Fruit fly (Drosophila melanogaster): ENCODE measurements around the gene CG32638.
A peak's percentile ranks its signal among the peaks of the same experiment; 100 is the strongest.

Gene CG32638

DNA sequence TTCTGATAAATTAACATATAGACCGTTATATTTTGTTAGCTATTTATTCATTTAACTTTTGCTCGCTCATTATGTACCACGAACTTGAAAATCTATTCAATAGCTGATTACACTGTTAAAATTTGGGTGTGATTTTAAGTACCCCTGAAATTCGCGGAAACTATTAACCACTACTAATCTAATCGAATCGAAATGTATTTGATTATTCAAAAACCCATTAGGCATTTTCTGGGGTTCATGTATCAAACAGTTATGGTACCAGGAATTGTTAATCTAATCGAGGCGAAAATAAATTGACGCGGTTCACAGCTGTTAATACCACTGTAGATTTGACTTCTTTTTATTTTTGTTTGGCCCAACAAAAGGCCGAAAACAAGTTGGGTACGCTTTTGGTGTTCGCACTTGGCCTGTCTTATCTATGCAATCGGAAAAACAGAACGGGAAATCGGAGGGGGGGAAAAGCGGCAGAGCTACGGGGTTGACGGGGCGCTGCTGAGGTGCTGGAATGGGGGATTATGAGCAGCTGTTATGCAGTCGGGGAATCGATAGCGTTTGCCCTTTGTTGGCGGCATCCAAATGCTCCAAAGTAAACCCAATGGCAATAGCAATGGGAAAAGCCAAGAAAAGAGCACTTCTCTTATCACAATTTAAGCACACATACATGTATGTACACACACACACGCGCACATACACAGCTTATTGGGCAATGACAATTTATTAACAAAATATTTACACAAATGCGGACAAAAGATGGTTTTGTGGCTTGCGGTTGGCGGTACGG lies 40.4 kb downstream of the CG32638 start (continued):
- TF ChIP-seq nmo (GFP tag; optimal IDR thresholded peaks at IDR 0.05), result peak; percentile 29
- peak; percentile 97 for TF ChIP-seq exex (tag; optimal IDR thresholded peaks at IDR 0.05)
- TF ChIP-seq CG11093 (GFP tag; IDR thresholded peaks at IDR 0.05), result no peak
- peak; percentile 54 for TF ChIP-seq NfI (GFP tag; optimal IDR thresholded peaks at IDR 0.05)
- no peak for TF ChIP-seq pan (optimal IDR thresholded peaks at IDR 0.05)
- TF ChIP-seq pan (GFP tag; optimal IDR thresholded peaks at IDR 0.05 in 1 of 2, IDR thresholded peaks at IDR 0.05 in 1 of 2), result peak in 1 of 2 experiments; percentile 6
- TF ChIP-seq Sin3A (optimal IDR thresholded peaks at IDR 0.05), result no peak
- no peak for TF ChIP-seq CG32767 (GFP tag; IDR thresholded peaks at IDR 0.05)
- no peak for TF ChIP-seq gro (GFP tag; optimal IDR thresholded peaks at IDR 0.05)
- TF ChIP-seq tin (GFP tag; optimal IDR thresholded peaks at IDR 0.05), result no peak
- peak; percentile 8 for TF ChIP-seq fu2 (GFP tag; optimal IDR thresholded peaks at IDR 0.05)
- peak; percentile 32 for TF ChIP-seq ind (GFP tag; optimal IDR thresholded peaks at IDR 0.05)
- TF ChIP-seq CG6272 (GFP tag; IDR thresholded peaks at IDR 0.05), result no peak
- peak; percentile 52 for TF ChIP-seq CG2678 (tag; optimal IDR thresholded peaks at IDR 0.05)
- peak; percentile 61 for TF ChIP-seq cg (GFP tag; optimal IDR thresholded peaks at IDR 0.05)
- TF ChIP-seq Ravus (GFP tag; IDR thresholded peaks at IDR 0.05), result no peak
- TF ChIP-seq CG12155 (GFP tag; optimal IDR thresholded peaks at IDR 0.05), result no peak
- peak; percentile 44 for TF ChIP-seq CG2120 (GFP tag; optimal IDR thresholded peaks at IDR 0.05)
- TF ChIP-seq Atf6 (GFP tag; IDR thresholded peaks at IDR 0.05), result no peak
- TF ChIP-seq CrebB (tag; optimal IDR thresholded peaks at IDR 0.05), result peak; percentile 48
- no peak for TF ChIP-seq Sry-δ (GFP tag; optimal IDR thresholded peaks at IDR 0.05)
- TF ChIP-seq so (GFP tag; IDR thresholded peaks at IDR 0.05), result no peak
- TF ChIP-seq CG6854 (GFP tag; optimal IDR thresholded peaks at IDR 0.05), result no peak
- TF ChIP-seq Tbp (GFP tag; optimal IDR thresholded peaks at IDR 0.05), result no peak
- no peak for TF ChIP-seq CG13296 (GFP tag; optimal IDR thresholded peaks at IDR 0.05)
- no peak for TF ChIP-seq Mrtf (GFP tag; IDR thresholded peaks at IDR 0.05)

DNA sequence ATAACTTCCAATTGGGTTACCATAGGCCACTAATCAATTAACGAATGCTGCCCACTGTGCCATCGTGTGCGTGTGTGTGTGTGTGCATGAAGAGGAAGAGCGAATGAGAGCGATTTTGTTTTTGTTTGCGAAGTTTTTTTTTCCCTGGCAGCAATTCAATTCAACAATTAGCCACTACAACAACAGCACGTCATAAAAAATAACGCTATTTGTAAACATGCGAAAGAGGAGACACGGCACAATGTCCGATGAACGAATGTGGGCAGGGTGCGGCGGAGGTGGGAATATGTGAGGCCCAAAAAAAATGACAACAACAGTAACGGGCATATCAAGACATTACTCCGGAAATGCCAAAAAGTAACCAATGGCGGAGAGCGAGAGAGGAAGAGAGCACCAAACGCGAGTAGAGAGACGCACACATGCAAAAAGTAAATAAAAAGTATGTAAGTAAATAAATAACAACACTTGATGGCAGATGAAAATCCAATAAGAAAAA lies 41.2 kb downstream of the CG32638 start:
- TF ChIP-seq exex (tag; optimal IDR thresholded peaks at IDR 0.05) (peak; percentile 55), Sry-δ (GFP tag; optimal IDR thresholded peaks at IDR 0.05) (no peak), gro (GFP tag; optimal IDR thresholded peaks at IDR 0.05) (peak; percentile 51), CG4707 (GFP tag; optimal IDR thresholded peaks at IDR 0.05) (peak; percentile 48), Adf1 (GFP tag; IDR thresholded peaks at IDR 0.05) (peak; percentile 6; the same call in 1 of the 2 replicates), CG11560 (tag; IDR thresholded peaks at IDR 0.05) (no peak), slbo (GFP tag; IDR thresholded peaks at IDR 0.05) (peak; percentile 47; the same call in 1 of the 2 replicates), rib (GFP tag; IDR thresholded peaks at IDR 0.05) (0 out of 2 replicates have a peak, but pooled peaks have one; percentile 31), her (GFP tag; optimal IDR thresholded peaks at IDR 0.05) (no peak), Eip74EF (GFP tag; optimal IDR thresholded peaks at IDR 0.05) (peak in 1 of 2 experiments; percentile 67), HmgZ (tag; optimal IDR thresholded peaks at IDR 0.05) (peak; percentile 50), Trl (optimal IDR thresholded peaks at IDR 0.05) (peak; percentile 48 to 83), Trl (GFP tag; optimal IDR thresholded peaks at IDR 0.05) (no peak), Dbx (GFP tag; IDR thresholded peaks at IDR 0.05) (0 out of 3 replicates have a peak, but pooled peaks have one; percentile 20), caup (GFP tag; optimal IDR thresholded peaks at IDR 0.05; ENCODE audit: severe bottlenecking) (peak; percentile 12), sug (tag; optimal IDR thresholded peaks at IDR 0.05) (peak; percentile 13), CG8924 (tag; optimal IDR thresholded peaks at IDR 0.05) (no peak), CG4730 (GFP tag; IDR thresholded peaks at IDR 0.05) (no peak), Antp (GFP tag; optimal IDR thresholded peaks at IDR 0.05) (no peak), sqz (GFP tag; optimal IDR thresholded peaks at IDR 0.05) (peak; percentile 93), Fer3 (tag; optimal IDR thresholded peaks at IDR 0.05) (peak; percentile 18), Bgb (GFP tag; IDR thresholded peaks at IDR 0.05; ENCODE audit: partially characterized antibody) (peak; percentile 20; the same call in 1 of the 2 replicates), CG12744 (GFP tag; optimal IDR thresholded peaks at IDR 0.05) (no peak), crol (GFP tag; IDR thresholded peaks at IDR 0.05) (peak; percentile 70), schlank (tag; optimal IDR thresholded peaks at IDR 0.05) (peak; percentile 8), Dref (GFP tag; IDR thresholded peaks at IDR 0.05) (no peak), cg (GFP tag; optimal IDR thresholded peaks at IDR 0.05) (peak; percentile 50), CG2120 (GFP tag; optimal IDR thresholded peaks at IDR 0.05) (peak; percentile 45)
